Fruit fly (Drosophila melanogaster): ENCODE measurements around the gene TTLL3A.
A peak's percentile ranks its signal among the peaks of the same experiment; 100 is the strongest.

Gene TTLL3A

dm6 chr2L:6722822-6723749 lies 16.9 kb downstream of the TTLL3A start, which contains the start of gene homer:
Gene homer (minus strand): TSS chr2L:6723359.
- no peak for TF ChIP-seq cad (GFP tag; optimal IDR thresholded peaks at IDR 0.05)
- TF ChIP-seq ewg (GFP tag; optimal IDR thresholded peaks at IDR 0.05), result no peak
- TF ChIP-seq Hr39 (optimal IDR thresholded peaks at IDR 0.05), result no peak
- no peak for TF ChIP-seq tap (tag; optimal IDR thresholded peaks at IDR 0.05)
- peak; percentile 91 for TF ChIP-seq MESR4 (GFP tag; optimal IDR thresholded peaks at IDR 0.05)
- peak in 1 of 2 experiments; percentile 100 for TF ChIP-seq Hr78 (GFP tag; optimal IDR thresholded peaks at IDR 0.05)
- TF ChIP-seq Dip3 (GFP tag; optimal IDR thresholded peaks at IDR 0.05), result no peak
- TF ChIP-seq CG2116 (GFP tag; optimal IDR thresholded peaks at IDR 0.05), result peak; percentile 69
- TF ChIP-seq B-H2 (GFP tag; optimal IDR thresholded peaks at IDR 0.05), result peak; percentile 8
- TF ChIP-seq ham (GFP tag; IDR thresholded peaks at IDR 0.05), result no peak
- TF ChIP-seq CG3065 (GFP tag; optimal IDR thresholded peaks at IDR 0.05), result no peak
- TF ChIP-seq chif (GFP tag; optimal IDR thresholded peaks at IDR 0.05), result no peak
- peak; percentile 53; the same call in 1 of the 2 replicates for TF ChIP-seq CG32767 (GFP tag; IDR thresholded peaks at IDR 0.05)
- peak; percentile 84 for TF ChIP-seq Abd-B (GFP tag; optimal IDR thresholded peaks at IDR 0.05)
- TF ChIP-seq CrebB (tag; optimal IDR thresholded peaks at IDR 0.05), result no peak
- peak; percentile 48 for TF ChIP-seq gsb-n (tag; optimal IDR thresholded peaks at IDR 0.05)
- TF ChIP-seq CG15011 (GFP tag; optimal IDR thresholded peaks at IDR 0.05), result no peak
- TF ChIP-seq mirr (GFP tag; optimal IDR thresholded peaks at IDR 0.05), result peak; percentile 59
- peak; percentile 97 for TF ChIP-seq HLH4C (GFP tag; IDR thresholded peaks at IDR 0.05; ENCODE audit: partially characterized antibody)
- TF ChIP-seq ftz-f1 (GFP tag; optimal IDR thresholded peaks at IDR 0.05), result peak; percentile 10
- TF ChIP-seq hb (GFP tag; IDR thresholded peaks at IDR 0.05; ENCODE audit: partially characterized antibody), result peak; percentile 95
- TF ChIP-seq eve (GFP tag; optimal IDR thresholded peaks at IDR 0.05), result no peak
- no peak for TF ChIP-seq ap (GFP tag; IDR thresholded peaks at IDR 0.05)
- TF ChIP-seq CG18599 (GFP tag; optimal IDR thresholded peaks at IDR 0.05), result no peak
- TF ChIP-seq sug (tag; optimal IDR thresholded peaks at IDR 0.05), result peak; percentile 46
- no peak for TF ChIP-seq pnt (GFP tag; optimal IDR thresholded peaks at IDR 0.05)
- TF ChIP-seq Neu2 (GFP tag; optimal IDR thresholded peaks at IDR 0.05; ENCODE audit: borderline replicate concordance), result no peak
- TF ChIP-seq Nf-YB (GFP tag; optimal IDR thresholded peaks at IDR 0.05), result peak; percentile 33
- TF ChIP-seq sisA (GFP tag; IDR thresholded peaks at IDR 0.05), result no peak
- peak; percentile 10 for TF ChIP-seq CG17829 (tag; optimal IDR thresholded peaks at IDR 0.05)
- peak; percentile 78 for TF ChIP-seq CG12659 (GFP tag; optimal IDR thresholded peaks at IDR 0.05)
- no peak for TF ChIP-seq CG6272 (GFP tag; IDR thresholded peaks at IDR 0.05)
- peak; percentile 72 for TF ChIP-seq CG7745 (tag; optimal IDR thresholded peaks at IDR 0.05)
- 0 out of 2 replicates have a peak, but pooled peaks have one; percentile 19 for TF ChIP-seq CkIIα-i1 (GFP tag; IDR thresholded peaks at IDR 0.05)
- no peak for TF ChIP-seq CG33213 (GFP tag; optimal IDR thresholded peaks at IDR 0.05)
- peak; percentile 65 for TF ChIP-seq YL-1 (GFP tag; optimal IDR thresholded peaks at IDR 0.05)
- no peak for TF ChIP-seq gt (GFP tag; IDR thresholded peaks at IDR 0.05)
- TF ChIP-seq Oli (tag; optimal IDR thresholded peaks at IDR 0.05), result no peak
- TF ChIP-seq CG7963 (GFP tag; IDR thresholded peaks at IDR 0.05; ENCODE audit: partially characterized antibody), result peak; percentile 95
- TF ChIP-seq CG2129 (GFP tag; IDR thresholded peaks at IDR 0.05; ENCODE audit: partially characterized antibody), result peak; percentile 81
- peak; percentile 8 for TF ChIP-seq CG1603 (tag; optimal IDR thresholded peaks at IDR 0.05)
- peak; percentile 97 for TF ChIP-seq nerfin-2 (GFP tag; IDR thresholded peaks at IDR 0.05; ENCODE audit: partially characterized antibody)
- TF ChIP-seq Med (GFP tag), result peak; percentile 70
- TF ChIP-seq hkb (optimal IDR thresholded peaks at IDR 0.05), result no peak
- peak; percentile 10; the same call in 1 of the 2 replicates for TF ChIP-seq hkb (GFP tag; IDR thresholded peaks at IDR 0.05)
- peak; percentile 93 for TF ChIP-seq Scr (GFP tag; IDR thresholded peaks at IDR 0.05; ENCODE audit: partially characterized antibody)
- TF ChIP-seq esg (GFP tag; conservative IDR thresholded peaks at IDR 0.05), result no peak
- peak; percentile 96 for TF ChIP-seq tna (GFP tag; IDR thresholded peaks at IDR 0.05; ENCODE audit: partially characterized antibody)
